Worm (Caenorhabditis elegans) whole organism, mixed stage, embryonic: ENCODE measurements around the gene nep-26.

Source experiments
- M03D4.4 ChIP-seq: sonication (generic microtip); optimal IDR thresholded peaks from 2 replicates; lab custom pipeline; 2017; ENCODE audit warnings: mild to moderate bottlenecking, missing genetic modification characterization, missing compliant biosample characterization
- bed-3 ChIP-seq: fragments of 200-800 bp; sonication (Bioruptor generic); optimal IDR thresholded peaks from 3 replicates; lab custom pipeline; 2018; ENCODE audit warnings: mild to moderate bottlenecking, missing genetic modification characterization, moderate library complexity, missing compliant biosample characterization
- ces-1 ChIP-seq: fragments of 150-350 bp; optimal IDR thresholded peaks from 2 replicates; lab custom pipeline; 2014; ENCODE audit warnings: missing biosample characterization, missing genetic modification reagents, missing genetic modification characterization
- flh-1 ChIP-seq: fragments of 200-800 bp; sonication (Bioruptor generic); optimal IDR thresholded peaks from 2 replicates; lab custom pipeline; 2018; ENCODE audit warnings: mild to moderate bottlenecking, missing genetic modification characterization, moderate library complexity, missing compliant biosample characterization
- ham-2 ChIP-seq: fragments of 200-800 bp; sonication (Bioruptor generic); optimal IDR thresholded peaks from 2 replicates; lab custom pipeline; 2018; ENCODE audit warnings: mild to moderate bottlenecking, missing genetic modification characterization, missing compliant biosample characterization
- nhr-2 ChIP-seq: fragments of 150-350 bp; optimal IDR thresholded peaks from 2 replicates; lab custom pipeline; 2014; ENCODE audit warnings: missing biosample characterization, missing genetic modification characterization
- ztf-11 ChIP-seq: fragments of 150-350 bp; optimal IDR thresholded peaks from 2 replicates; lab custom pipeline; 2014; ENCODE audit warnings: missing biosample characterization, missing genetic modification characterization

nep-26 gene

ce11 chrII:10234398-10234797 is 65.5 kb downstream of the nep-26 start, which contains the start of gene ubxn-5:
ubxn-5 (minus strand) TSS chrII:10234498.
- TF ChIP-seq nhr-2 (tag; lab: Kevin White, UChicago) (no peak), M03D4.4 (tag; lab: Kevin White, UChicago) (no peak), ces-1 (GFP tag; lab: Kevin White, UChicago) (no peak), ham-2 (no peak), bed-3 (no peak), flh-1 (GFP tag; lab: Kevin White, UChicago) (no peak), ztf-11 (tag; lab: Kevin White, UChicago) (no peak)
